Worm (Caenorhabditis elegans): ENCODE measurements around the gene B0507.8.

- TF ChIP-seq flt-1 (GFP tag; IDR thresholded peaks at IDR 0.05): no peak
- TF ChIP-seq cog-1 (tag; optimal IDR thresholded peaks at IDR 0.05): no peak
- no peak for TF ChIP-seq ztf-23 (GFP tag; IDR thresholded peaks at IDR 0.05)
- no peak for TF ChIP-seq ref-1 (GFP tag; conservative IDR thresholded peaks at IDR 0.05)
- no peak for TF ChIP-seq ztf-29 (GFP tag; IDR thresholded peaks at IDR 0.05)
- no peak for TF ChIP-seq tab-1 (GFP tag; IDR thresholded peaks at IDR 0.05)
- no peak for TF ChIP-seq T22C8.4 (GFP tag; IDR thresholded peaks at IDR 0.05)
- no peak for TF ChIP-seq klf-2 (GFP tag; conservative IDR thresholded peaks at IDR 0.05)
- TF ChIP-seq med-1 (GFP tag; optimal IDR thresholded peaks at IDR 0.05; ENCODE audit: insufficient read depth): no peak
Measured at ce11 chrV:8768481-8768959, 5.8 kb upstream of the B0507.8 start, which contains the start of gene B0507.3.
